Worm (Caenorhabditis elegans) whole organism, mixed stage, embryonic: Measurements from ENCODE around the gene F59B2.13.

Source experiments
- M03D4.4 ChIP-seq: sonication (generic microtip); optimal IDR thresholded peaks from 2 replicates; lab custom pipeline; 2017; ENCODE audit warnings: mild to moderate bottlenecking, missing genetic modification characterization, missing compliant biosample characterization
- bed-3 ChIP-seq: fragments of 200-800 bp; sonication (Bioruptor generic); optimal IDR thresholded peaks from 3 replicates; lab custom pipeline; 2018; ENCODE audit warnings: mild to moderate bottlenecking, missing genetic modification characterization, moderate library complexity, missing compliant biosample characterization
- blmp-1 ChIP-seq: fragments of 150-350 bp; optimal IDR thresholded peaks from 2 replicates; lab custom pipeline; 2014; ENCODE audit warnings: missing biosample characterization, missing genetic modification characterization
- ceh-39 ChIP-seq: fragments of 150-350 bp; optimal IDR thresholded peaks from 2 replicates; lab custom pipeline; 2014; ENCODE audit warnings: missing biosample characterization, missing genetic modification characterization
- ceh-43 ChIP-seq: fragments of 200-800 bp; sonication (Bioruptor generic); optimal IDR thresholded peaks from 2 replicates; lab custom pipeline; 2018; ENCODE audit warnings: mild to moderate bottlenecking, missing genetic modification characterization, moderate library complexity, missing compliant biosample characterization
- ceh-83 ChIP-seq: fragments of 200-800 bp; sonication (Bioruptor generic); optimal IDR thresholded peaks from 2 replicates; lab custom pipeline; 2018; ENCODE audit warnings: mild to moderate bottlenecking, missing genetic modification characterization, missing compliant biosample characterization
- ces-1 ChIP-seq: fragments of 150-350 bp; optimal IDR thresholded peaks from 2 replicates; lab custom pipeline; 2014; ENCODE audit warnings: missing biosample characterization, missing genetic modification reagents, missing genetic modification characterization
- cnd-1 ChIP-seq: fragments of 200-800 bp; sonication (Bioruptor generic); optimal IDR thresholded peaks from 2 replicates; lab custom pipeline; 2018; ENCODE audit warnings: mild to moderate bottlenecking, missing genetic modification characterization, missing compliant biosample characterization
- drap-1 ChIP-seq: fragments of 200-800 bp; sonication (Bioruptor generic); optimal IDR thresholded peaks from 3 replicates; lab custom pipeline; 2018; ENCODE audit warnings: mild to moderate bottlenecking, missing genetic modification characterization, missing compliant biosample characterization
- elt-1 ChIP-seq: sonication (generic microtip); optimal IDR thresholded peaks from 2 replicates; lab custom pipeline; 2017; ENCODE audit warnings: missing genetic modification characterization, mild to moderate bottlenecking, missing compliant biosample characterization, antibody characterized with exemption, moderate library complexity, borderline replicate concordance; ENCODE audit not compliant: insufficient read depth
- elt-3 ChIP-seq: fragments of 150-350 bp; optimal IDR thresholded peaks from 2 replicates; lab custom pipeline; 2014; ENCODE audit warnings: missing biosample characterization, missing genetic modification characterization
- flh-1 ChIP-seq: fragments of 200-800 bp; sonication (Bioruptor generic); optimal IDR thresholded peaks from 2 replicates; lab custom pipeline; 2018; ENCODE audit warnings: mild to moderate bottlenecking, missing genetic modification characterization, moderate library complexity, missing compliant biosample characterization
- ham-2 ChIP-seq: fragments of 200-800 bp; sonication (Bioruptor generic); optimal IDR thresholded peaks from 2 replicates; lab custom pipeline; 2018; ENCODE audit warnings: mild to moderate bottlenecking, missing genetic modification characterization, missing compliant biosample characterization
- hlh-1 ChIP-seq: fragments of 150-350 bp; optimal IDR thresholded peaks from 2 replicates; lab custom pipeline; 2014; ENCODE audit warnings: missing biosample characterization, missing genetic modification reagents, missing genetic modification characterization
- lin-13 ChIP-seq: fragments of 150-350 bp; optimal IDR thresholded peaks from 2 replicates; lab custom pipeline; 2014; ENCODE audit warnings: missing biosample characterization, missing genetic modification characterization
- lin-32 ChIP-seq: fragments of 200-800 bp; sonication (Bioruptor generic); optimal IDR thresholded peaks from 2 replicates; lab custom pipeline; 2018; ENCODE audit warnings: mild to moderate bottlenecking, missing genetic modification characterization, missing compliant biosample characterization
- mab-5 ChIP-seq: fragments of 150-350 bp; optimal IDR thresholded peaks from 2 replicates; lab custom pipeline; 2014; ENCODE audit warnings: missing biosample characterization, missing genetic modification characterization
- mep-1 ChIP-seq: fragments of 150-350 bp; optimal IDR thresholded peaks from 2 replicates; lab custom pipeline; 2017; ENCODE audit warnings: missing biosample characterization, missing genetic modification reagents, missing genetic modification characterization, inconsistent platforms
- mls-2 ChIP-seq: sonication (generic microtip); optimal IDR thresholded peaks from 2 replicates; lab custom pipeline; 2016; ENCODE audit warnings: mild to moderate bottlenecking, missing genetic modification characterization, moderate library complexity, missing compliant biosample characterization
- nhr-12 ChIP-seq: fragments of 150-350 bp; optimal IDR thresholded peaks from 2 replicates; lab custom pipeline; 2014; ENCODE audit warnings: missing biosample characterization, missing genetic modification characterization
- nhr-2 ChIP-seq: fragments of 150-350 bp; optimal IDR thresholded peaks from 2 replicates; lab custom pipeline; 2014; ENCODE audit warnings: missing biosample characterization, missing genetic modification characterization
- nhr-237 ChIP-seq: fragments of 150-350 bp; optimal IDR thresholded peaks from 2 replicates; lab custom pipeline; 2014; ENCODE audit warnings: missing biosample characterization, missing genetic modification characterization
- nhr-28 ChIP-seq: fragments of 150-350 bp; optimal IDR thresholded peaks from 2 replicates; lab custom pipeline; 2014; ENCODE audit warnings: missing biosample characterization, missing genetic modification characterization
- nhr-76 ChIP-seq: sonication (generic microtip); optimal IDR thresholded peaks from 2 replicates; lab custom pipeline; 2017; ENCODE audit warnings: missing biosample characterization, missing genetic modification characterization
- pha-4 ChIP-seq: fragments of 150-350 bp; optimal IDR thresholded peaks from 2 replicates; lab custom pipeline; 2018; ENCODE audit warnings: missing biosample characterization, missing genetic modification reagents, missing genetic modification characterization
- snpc-4 ChIP-seq: fragments of 150-350 bp; optimal IDR thresholded peaks from 2 replicates; lab custom pipeline; 2014; ENCODE audit warnings: missing biosample characterization, missing genetic modification characterization
- sptf-1 ChIP-seq: sonication (generic microtip); optimal IDR thresholded peaks from 2 replicates; lab custom pipeline; 2017; ENCODE audit warnings: mild to moderate bottlenecking, missing genetic modification characterization, moderate library complexity, missing compliant biosample characterization
- tbx-8 ChIP-seq: fragments of 200-800 bp; sonication (Bioruptor generic); optimal IDR thresholded peaks from 2 replicates; lab custom pipeline; 2018; ENCODE audit warnings: mild to moderate bottlenecking, missing genetic modification characterization, moderate library complexity, missing compliant biosample characterization
- unc-120 ChIP-seq: sonication (generic microtip); optimal IDR thresholded peaks from 2 replicates; lab custom pipeline; 2017; ENCODE audit warnings: missing genetic modification characterization, missing compliant biosample characterization; ENCODE audit not compliant: poor library complexity, severe bottlenecking
- unc-39 ChIP-seq: fragments of 150-350 bp; optimal IDR thresholded peaks from 2 replicates; lab custom pipeline; 2014; ENCODE audit warnings: missing biosample characterization, missing genetic modification characterization
- unc-62 ChIP-seq: fragments of 150-350 bp; optimal IDR thresholded peaks from 2 replicates; lab custom pipeline; 2014; ENCODE audit warnings: missing biosample characterization, missing genetic modification reagents, missing genetic modification characterization
- zip-8 ChIP-seq: fragments of 150-350 bp; optimal IDR thresholded peaks from 2 replicates; lab custom pipeline; 2014; ENCODE audit warnings: missing biosample characterization, missing genetic modification characterization
- ztf-11 ChIP-seq: fragments of 150-350 bp; optimal IDR thresholded peaks from 2 replicates; lab custom pipeline; 2014; ENCODE audit warnings: missing biosample characterization, missing genetic modification characterization

Gene F59B2.13

ce11 chrIII:9052371-9052978 lies 25.6 kb upstream of the F59B2.13 start:
- TF ChIP-seq nhr-237 (tag; lab: Kevin White, UChicago) (no peak), mls-2 (tag; lab: Kevin White, UChicago) (peak; percentile 28), nhr-28 (no peak), ces-1 (GFP tag; lab: Kevin White, UChicago) (peak; percentile 59), ham-2 (GFP tag; lab: Kevin White, UChicago) (peak; percentile 47)

ce11 chrIII:9051714-9052113 lies 24.9 kb upstream of the F59B2.13 start:
- TF ChIP-seq nhr-237 (tag; lab: Kevin White, UChicago) (no peak), mep-1 (tag; lab: Kevin White, UChicago) (no peak), unc-62 (no peak), zip-8 (no peak), ceh-83 (GFP tag; lab: Kevin White, UChicago) (no peak), snpc-4 (tag; lab: Kevin White, UChicago) (no peak), elt-3 (no peak), lin-13 (no peak), blmp-1 (no peak), ces-1 (GFP tag; lab: Kevin White, UChicago) (no peak), hlh-1 (tag; lab: Kevin White, UChicago) (no peak), mls-2 (tag; lab: Kevin White, UChicago) (no peak), ztf-11 (no peak), tbx-8 (GFP tag; lab: Kevin White, UChicago) (no peak)

ce11 chrIII:9051119-9051597 lies 24.3 kb upstream of the F59B2.13 start:
- TF ChIP-seq ham-2 (GFP tag; lab: Kevin White, UChicago) = no peak
- no peak for TF ChIP-seq blmp-1
- no peak for TF ChIP-seq tbx-8 (GFP tag; lab: Kevin White, UChicago)
- peak; percentile 18 for TF ChIP-seq M03D4.4 (tag; lab: Kevin White, UChicago)
- peak; percentile 12 for TF ChIP-seq mls-2 (tag; lab: Kevin White, UChicago)
- no peak for TF ChIP-seq pha-4
- TF ChIP-seq ces-1 (GFP tag; lab: Kevin White, UChicago) = peak; percentile 23
- no peak for TF ChIP-seq ztf-11
- TF ChIP-seq cnd-1 (tag; lab: Kevin White, UChicago) = no peak
- no peak for TF ChIP-seq bed-3 (GFP tag; lab: Kevin White, UChicago)
- no peak for TF ChIP-seq unc-39
- TF ChIP-seq nhr-12 (tag; lab: Kevin White, UChicago) = no peak
- no peak for TF ChIP-seq hlh-1 (tag; lab: Kevin White, UChicago)
- TF ChIP-seq zip-8 = no peak
- TF ChIP-seq lin-32 (GFP tag; lab: Kevin White, UChicago) = no peak
- TF ChIP-seq unc-120 = no peak
- TF ChIP-seq flh-1 (GFP tag; lab: Kevin White, UChicago) = no peak
- TF ChIP-seq nhr-28 = no peak
- no peak for TF ChIP-seq nhr-76 (tag; lab: Kevin White, UChicago)
- TF ChIP-seq ceh-39 (tag; lab: Kevin White, UChicago) = no peak
- TF ChIP-seq elt-1 (tag; lab: Kevin White, UChicago) = no peak
- no peak for TF ChIP-seq sptf-1 (tag; lab: Kevin White, UChicago)
- TF ChIP-seq mep-1 (tag; lab: Kevin White, UChicago) = no peak
- no peak for TF ChIP-seq drap-1
- peak; percentile 58 for TF ChIP-seq unc-62
- TF ChIP-seq ceh-83 (GFP tag; lab: Kevin White, UChicago) = no peak
- no peak for TF ChIP-seq snpc-4 (tag; lab: Kevin White, UChicago)
- no peak for TF ChIP-seq mab-5 (tag; lab: Kevin White, UChicago)
- TF ChIP-seq nhr-2 (tag; lab: Kevin White, UChicago) = peak; percentile 22
- TF ChIP-seq elt-3 = no peak
- TF ChIP-seq ceh-43 = peak; percentile 6

ce11 chrIII:9050600-9050999 lies 23.7 kb upstream of the F59B2.13 start, which contains the start of gene ikke-1:
ikke-1 (minus strand) TSS chrIII:9050700.
- no peak for TF ChIP-seq mep-1 (tag; lab: Kevin White, UChicago)
- TF ChIP-seq nhr-2 (tag; lab: Kevin White, UChicago) = peak; percentile 11
